Fruit fly (Drosophila melanogaster) whole organism, embryonic: ENCODE measurements around the gene CG6153.

Experiments used
- CG10462 ChIP-seq: fragments of 200-800 bp; sonication (Bioruptor generic); optimal IDR thresholded peaks from 2 replicates; lab custom pipeline; 2016; ENCODE audit warnings: missing biosample characterization, missing genetic modification characterization
- CG10654 ChIP-seq: fragments of 200-800 bp; sonication (Bioruptor generic); optimal IDR thresholded peaks from 2 replicates; lab custom pipeline; 2016; ENCODE audit warnings: missing biosample characterization, missing genetic modification characterization
- CG10979 ChIP-seq: fragments of 200-800 bp; sonication (Bioruptor generic); optimal IDR thresholded peaks from 2 replicates; lab custom pipeline; 2018; ENCODE audit warnings: missing biosample characterization, mild to moderate bottlenecking, missing genetic modification characterization, moderate library complexity
- CG12942 ChIP-seq: fragments of 200-800 bp; sonication (Bioruptor generic); optimal IDR thresholded peaks from 3 replicates; lab custom pipeline; 2016; ENCODE audit warnings: missing biosample characterization, missing genetic modification characterization
- CG14710 ChIP-seq: fragments of 200-800 bp; sonication (Bioruptor generic); optimal IDR thresholded peaks from 3 replicates; lab custom pipeline; 2019; ENCODE audit warnings: missing biosample characterization, mild to moderate bottlenecking, missing genetic modification characterization, moderate library complexity
- CG14860 ChIP-seq: fragments of 200-800 bp; sonication (Bioruptor generic); IDR thresholded peaks from 3 replicates; pipeline ENCODE4 v1.3.6; 2022; ENCODE audit warnings: missing biosample characterization, missing genetic modification characterization; ENCODE audit not compliant: partially characterized antibody
- CG16779 ChIP-seq: fragments of 200-800 bp; sonication (Bioruptor generic); IDR thresholded peaks from 2 replicates; pipeline ENCODE4 v1.3.6; 2022; ENCODE audit warnings: missing biosample characterization, missing genetic modification characterization
- CG17328 ChIP-seq: fragments of 200-800 bp; sonication (Bioruptor generic); IDR thresholded peaks from 2 replicates; pipeline ENCODE4 v1.3.6; 2022; ENCODE audit warnings: missing biosample characterization, missing genetic modification characterization
- CG1832 ChIP-seq: fragments of 200-800 bp; sonication (Bioruptor generic); optimal IDR thresholded peaks from 2 replicates; lab custom pipeline; 2017; ENCODE audit warnings: missing biosample characterization, mild to moderate bottlenecking, missing genetic modification characterization, inconsistent platforms
- CG2889 ChIP-seq: fragments of 200-800 bp; sonication (Bioruptor generic); IDR thresholded peaks from 3 replicates; pipeline ENCODE4 v1.3.6; 2022; ENCODE audit warnings: missing biosample characterization, missing genetic modification characterization
- CG3163 ChIP-seq: fragments of 200-800 bp; sonication (Bioruptor generic); optimal IDR thresholded peaks from 3 replicates; lab custom pipeline; 2016; ENCODE audit warnings: missing biosample characterization, missing genetic modification characterization
- CG3281 ChIP-seq: fragments of 200-800 bp; sonication (Bioruptor generic); optimal IDR thresholded peaks from 3 replicates; lab custom pipeline; 2017; ENCODE audit warnings: missing biosample characterization, mild to moderate bottlenecking, missing genetic modification characterization
- CG33213 ChIP-seq: fragments of 200-800 bp; sonication (Bioruptor generic); optimal IDR thresholded peaks from 3 replicates; lab custom pipeline; 2016; ENCODE audit warnings: missing biosample characterization, missing genetic modification characterization
- CG3407 ChIP-seq: fragments of 200-800 bp; sonication (Bioruptor generic); optimal IDR thresholded peaks from 2 replicates; lab custom pipeline; 2018; ENCODE audit warnings: missing biosample characterization, mild to moderate bottlenecking, missing genetic modification characterization
- CG34376 ChIP-seq: fragments of 200-800 bp; sonication (Bioruptor generic); optimal IDR thresholded peaks from 2 replicates; lab custom pipeline; 2018; ENCODE audit warnings: missing biosample characterization, mild to moderate bottlenecking, missing genetic modification characterization
- CG6272 ChIP-seq: fragments of 200-800 bp; sonication (Bioruptor generic); IDR thresholded peaks from 2 replicates; pipeline ENCODE4 v1.3.6; 2022; ENCODE audit warnings: missing biosample characterization, missing genetic modification characterization
- CG8359 ChIP-seq: fragments of 200-800 bp; sonication (Bioruptor generic); optimal IDR thresholded peaks from 2 replicates; lab custom pipeline; 2017; ENCODE audit warnings: missing biosample characterization, mild to moderate bottlenecking, missing genetic modification characterization, borderline replicate concordance
- CG9437 ChIP-seq: fragments of 200-800 bp; sonication (Bioruptor generic); optimal IDR thresholded peaks from 2 replicates; lab custom pipeline; 2018; ENCODE audit warnings: missing biosample characterization, mild to moderate bottlenecking, missing genetic modification characterization
- CTCF ChIP-seq: fragments of 200-800 bp; sonication (Bioruptor generic); optimal IDR thresholded peaks from 2 replicates; lab custom pipeline; 2017; ENCODE audit warnings: missing biosample characterization, mild to moderate bottlenecking, missing genetic modification characterization, moderate library complexity
- CrebB ChIP-seq: fragments of 200-800 bp; sonication (Bioruptor generic); optimal IDR thresholded peaks from 3 replicates; lab custom pipeline; 2018; ENCODE audit warnings: missing biosample characterization, mild to moderate bottlenecking, missing genetic modification characterization
- D ChIP-seq, 2 experiments: fragments of 200-800 bp in 1 of 2; fragments of >200 bp in 1 of 2; sonication (Bioruptor generic) in 1 of 2; optimal IDR thresholded peaks; 2 replicates in 1 of 2; 3 replicates in 1 of 2; lab custom pipeline; 2017; ENCODE audit warnings: mild to moderate bottlenecking in 1 of 2, missing biosample characterization in 1 of 2, missing genetic modification characterization in 1 of 2, missing genetic modification reagents in 1 of 2
- D19A ChIP-seq: fragments of 200-800 bp; optimal IDR thresholded peaks from 3 replicates; lab custom pipeline; 2019; ENCODE audit warnings: missing biosample characterization, mild to moderate bottlenecking, missing genetic modification characterization, moderate library complexity
- Dad ChIP-seq: fragments of 200-800 bp; sonication (Bioruptor generic); optimal IDR thresholded peaks from 3 replicates; lab custom pipeline; 2016; ENCODE audit warnings: missing biosample characterization, missing genetic modification characterization
- Dip2 ChIP-seq: fragments of 200-800 bp; sonication (Bioruptor generic); IDR thresholded peaks from 2 replicates; pipeline ENCODE4 v1.3.6; 2022; ENCODE audit warnings: missing biosample characterization, missing genetic modification characterization
- ERR ChIP-seq: fragments of 200-800 bp; sonication (Bioruptor generic); optimal IDR thresholded peaks from 2 replicates; lab custom pipeline; 2016; ENCODE audit warnings: missing biosample characterization, missing genetic modification characterization
- Fer1 ChIP-seq: fragments of 200-800 bp; sonication (Bioruptor generic); optimal IDR thresholded peaks from 2 replicates; lab custom pipeline; 2017; ENCODE audit warnings: missing biosample characterization, mild to moderate bottlenecking, missing genetic modification characterization
- HHEX ChIP-seq: fragments of 200-800 bp; sonication (Bioruptor generic); optimal IDR thresholded peaks from 3 replicates; lab custom pipeline; 2017; ENCODE audit warnings: missing biosample characterization, mild to moderate bottlenecking, missing genetic modification characterization, missing genetic modification reagents
- Hr39 ChIP-seq: fragments of >200 bp; optimal IDR thresholded peaks from 2 replicates; lab custom pipeline; 2017
- Lim3 ChIP-seq: fragments of 200-800 bp; sonication (Bioruptor generic); IDR thresholded peaks from 2 replicates; pipeline ENCODE4 v1.3.6; 2022; ENCODE audit warnings: missing biosample characterization, missing genetic modification characterization
- Lpt ChIP-seq: fragments of >200 bp; optimal IDR thresholded peaks from 2 replicates; lab custom pipeline; 2018; ENCODE audit warnings: missing biosample characterization, missing genetic modification characterization
- Oaz ChIP-seq: fragments of 200-800 bp; sonication (Bioruptor generic); IDR thresholded peaks from 2 replicates; pipeline ENCODE4 v1.3.6; 2022; ENCODE audit warnings: missing biosample characterization, missing genetic modification characterization
- Poxn ChIP-seq: fragments of 200-800 bp; sonication (Bioruptor generic); IDR thresholded peaks from 2 replicates; pipeline ENCODE4 v1.3.6; 2022; ENCODE audit warnings: missing biosample characterization, missing genetic modification characterization
- ara ChIP-seq: fragments of 200-800 bp; sonication (Bioruptor generic); IDR thresholded peaks from 2 replicates; pipeline ENCODE4 v1.3.6; 2022; ENCODE audit warnings: missing biosample characterization, missing genetic modification characterization
- ase ChIP-seq: fragments of 200-800 bp; sonication (Bioruptor generic); IDR thresholded peaks from 3 replicates; pipeline ENCODE4 v1.3.6; 2022; ENCODE audit warnings: missing biosample characterization, missing genetic modification characterization
- chif ChIP-seq, 2 experiments: fragments of 200-800 bp; sonication (Bioruptor generic); optimal IDR thresholded peaks; 3 replicates each; lab custom pipeline; 2016; ENCODE audit warnings: missing biosample characterization in 2 of 2, missing genetic modification characterization in 2 of 2
- dmrt11E ChIP-seq: fragments of 200-800 bp; sonication (Bioruptor generic); optimal IDR thresholded peaks from 3 replicates; lab custom pipeline; 2018; ENCODE audit warnings: missing biosample characterization, mild to moderate bottlenecking, missing genetic modification characterization, moderate library complexity
- emc ChIP-seq: fragments of 200-800 bp; sonication (Bioruptor generic); optimal IDR thresholded peaks from 2 replicates; lab custom pipeline; 2016; ENCODE audit warnings: missing biosample characterization, missing genetic modification characterization
- fd96Cb ChIP-seq: fragments of 200-800 bp; sonication (Bioruptor generic); optimal IDR thresholded peaks from 2 replicates; lab custom pipeline; 2018; ENCODE audit warnings: missing biosample characterization, mild to moderate bottlenecking, missing genetic modification characterization, moderate library complexity
- fu2 ChIP-seq: fragments of 200-800 bp; sonication (Bioruptor generic); optimal IDR thresholded peaks from 2 replicates; lab custom pipeline; 2016; ENCODE audit warnings: missing biosample characterization, missing genetic modification characterization
- gem ChIP-seq: fragments of 200-800 bp; sonication (Bioruptor generic); optimal IDR thresholded peaks from 2 replicates; lab custom pipeline; 2019; ENCODE audit warnings: missing biosample characterization, mild to moderate bottlenecking, missing genetic modification characterization, moderate library complexity
- gsb ChIP-seq: fragments of 200-800 bp; sonication (Bioruptor generic); IDR thresholded peaks from 2 replicates; pipeline ENCODE4 v1.3.6; 2022; ENCODE audit warnings: missing biosample characterization, missing genetic modification characterization
- klu ChIP-seq: fragments of 200-800 bp; sonication (Bioruptor generic); IDR thresholded peaks from 2 replicates; pipeline ENCODE4 v1.3.6; 2022; ENCODE audit warnings: missing biosample characterization, missing genetic modification characterization
- ranshi ChIP-seq: fragments of 200-800 bp; sonication (Bioruptor generic); IDR thresholded peaks from 2 replicates; pipeline ENCODE4 v1.3.6; 2022; ENCODE audit warnings: missing biosample characterization, missing genetic modification characterization
- row ChIP-seq: fragments of 200-800 bp; sonication (Bioruptor generic); IDR thresholded peaks from 3 replicates; pipeline ENCODE4 v1.3.6; 2022; ENCODE audit warnings: missing biosample characterization, missing genetic modification characterization
- salm ChIP-seq: fragments of 200-800 bp; sonication (Bioruptor generic); optimal IDR thresholded peaks from 2 replicates; lab custom pipeline; 2018; ENCODE audit warnings: missing biosample characterization, mild to moderate bottlenecking, missing genetic modification characterization
- tio ChIP-seq: fragments of 200-800 bp; sonication (Bioruptor generic); optimal IDR thresholded peaks from 2 replicates; lab custom pipeline; 2017; ENCODE audit warnings: missing biosample characterization, missing genetic modification characterization, inconsistent platforms
- trem ChIP-seq: fragments of 200-800 bp; optimal IDR thresholded peaks from 3 replicates; lab custom pipeline; 2019; ENCODE audit warnings: missing biosample characterization, mild to moderate bottlenecking, missing genetic modification characterization, moderate library complexity
- tup ChIP-seq: fragments of 200-800 bp; sonication (Bioruptor generic); optimal IDR thresholded peaks from 2 replicates; lab custom pipeline; 2016; ENCODE audit warnings: missing biosample characterization, mild to moderate bottlenecking, missing genetic modification characterization, moderate library complexity
- vfl ChIP-seq: fragments of 200-800 bp; sonication (Bioruptor generic); optimal IDR thresholded peaks from 2 replicates; lab custom pipeline; 2016; ENCODE audit warnings: missing biosample characterization, missing genetic modification characterization
- zf30C ChIP-seq: fragments of 200-800 bp; sonication (Bioruptor generic); optimal IDR thresholded peaks from 3 replicates; lab custom pipeline; 2018; ENCODE audit warnings: missing biosample characterization, mild to moderate bottlenecking, missing genetic modification characterization

Gene CG6153

DNA sequence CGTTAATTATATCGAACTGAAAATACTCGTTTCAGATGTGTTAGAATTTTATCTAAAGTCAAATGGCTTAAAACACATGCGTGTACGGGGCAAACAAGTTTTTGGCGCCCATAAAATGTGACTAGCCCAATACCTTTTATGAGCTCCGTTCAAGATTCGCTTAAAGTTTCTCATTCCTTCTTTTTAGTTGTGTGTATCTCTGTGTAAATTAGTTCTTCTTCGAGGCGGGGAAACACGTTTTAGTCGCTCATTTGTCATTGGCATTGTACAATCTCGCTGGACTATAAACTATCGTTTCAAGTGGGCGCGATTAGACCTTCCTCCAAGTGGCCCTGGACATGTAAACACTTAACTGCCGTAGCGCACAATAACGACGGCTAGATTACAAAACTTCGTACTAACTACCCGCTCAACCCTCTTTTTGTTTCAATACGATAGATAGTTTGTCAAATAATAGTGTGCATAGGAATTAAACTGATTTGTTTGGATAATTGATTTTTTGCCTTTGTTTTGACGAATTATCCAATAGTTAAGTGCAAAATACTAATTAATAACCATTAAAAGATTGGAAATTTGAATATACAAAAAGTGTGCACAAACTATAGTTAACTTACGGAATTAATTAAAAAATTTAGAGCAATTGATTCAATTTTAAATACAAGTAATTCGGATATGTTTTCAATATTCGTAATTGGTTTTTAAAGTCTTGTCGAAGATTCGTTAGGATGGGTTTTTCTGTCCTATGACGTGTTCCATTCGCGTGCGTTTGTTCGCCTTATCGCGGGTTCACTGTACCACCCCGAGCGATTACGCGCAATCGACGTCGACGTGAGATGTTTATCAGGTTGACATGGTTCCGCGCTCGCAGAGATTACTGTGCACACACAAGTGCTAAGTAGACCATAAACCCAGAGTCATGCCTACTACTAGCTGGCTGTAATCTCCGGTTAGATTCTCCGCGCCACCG is 27.9 kb downstream of the CG6153 start (continued):
- TF ChIP-seq ERR (GFP tag; lab: Kevin White, UChicago): no peak
- no peak for TF ChIP-seq CG6272 (GFP tag; lab: Robert Waterston, UW)
- no peak for TF ChIP-seq CG10462
- TF ChIP-seq CrebB (tag; lab: Kevin White, UChicago): no peak
- no peak for TF ChIP-seq CG14860 (GFP tag; lab: Robert Waterston, UW)
- TF ChIP-seq CG16779 (GFP tag; lab: Robert Waterston, UW): no peak
- no peak for TF ChIP-seq CG10654 (GFP tag; lab: Kevin White, UChicago)
- TF ChIP-seq tio: no peak
- no peak for TF ChIP-seq trem (tag; lab: Kevin White, UChicago)
- TF ChIP-seq Dip2: no peak
- no peak for TF ChIP-seq CG17328
- TF ChIP-seq CG3407 (GFP tag; lab: Kevin White, UChicago): no peak
- TF ChIP-seq CG10979: peak; percentile 50
- TF ChIP-seq CTCF (GFP tag; lab: Kevin White, UChicago): no peak
- peak; percentile 37 for TF ChIP-seq D19A (tag; lab: Kevin White, UChicago)
- TF ChIP-seq row (GFP tag; lab: Robert Waterston, UW): peak; percentile 79
- no peak for TF ChIP-seq tup (GFP tag; lab: Kevin White, UChicago)
- TF ChIP-seq vfl (GFP tag; lab: Kevin White, UChicago): peak; percentile 17
- TF ChIP-seq zf30C (GFP tag; lab: Kevin White, UChicago): no peak
- TF ChIP-seq Hr39: no peak
- peak; percentile 62 for TF ChIP-seq Fer1 (GFP tag; lab: Kevin White, UChicago)
- TF ChIP-seq emc (GFP tag; lab: Kevin White, UChicago): no peak
- TF ChIP-seq CG9437 (GFP tag; lab: Kevin White, UChicago): peak; percentile 13
- TF ChIP-seq CG3163: no peak
- no peak for TF ChIP-seq CG12942 (GFP tag; lab: Kevin White, UChicago)
- TF ChIP-seq HHEX (GFP tag; lab: Kevin White, UChicago): peak; percentile 8
- TF ChIP-seq CG8359 (GFP tag; lab: Kevin White, UChicago): no peak
- no peak for TF ChIP-seq salm
- no peak for TF ChIP-seq chif (GFP tag; optimal IDR thresholded peaks at IDR 0.05; lab: Kevin White, UChicago)
- TF ChIP-seq CG33213 (GFP tag; lab: Kevin White, UChicago): no peak
- TF ChIP-seq Lpt (GFP tag; lab: Kevin White, UChicago): no peak
- peak; percentile 60 for TF ChIP-seq ara (GFP tag; lab: Robert Waterston, UW)
- no peak for TF ChIP-seq D (optimal IDR thresholded peaks at IDR 0.05; lab: Kevin White, UChicago)
- TF ChIP-seq D (GFP tag; optimal IDR thresholded peaks at IDR 0.05; lab: Kevin White, UChicago): peak; percentile 16
- TF ChIP-seq klu (GFP tag; lab: Robert Waterston, UW): no peak
- TF ChIP-seq ranshi (GFP tag; lab: Robert Waterston, UW): peak; percentile 57
- TF ChIP-seq gem (tag; lab: Kevin White, UChicago): peak; percentile 58
- no peak for TF ChIP-seq CG2889 (GFP tag; lab: Robert Waterston, UW)
- peak; percentile 49; the same call in 1 of the 3 replicates for TF ChIP-seq ase
- 0 out of 2 replicates have a peak, but pooled peaks have one; percentile 6 for TF ChIP-seq Oaz
- no peak for TF ChIP-seq dmrt11E (tag; lab: Kevin White, UChicago)
- peak; percentile 70 for TF ChIP-seq CG3281
- peak; percentile 40 for TF ChIP-seq CG14710 (tag; lab: Kevin White, UChicago)
- no peak for TF ChIP-seq Dad (GFP tag; lab: Kevin White, UChicago)
- no peak for TF ChIP-seq CG1832 (GFP tag; lab: Kevin White, UChicago)
- TF ChIP-seq Poxn (GFP tag; lab: Robert Waterston, UW): no peak
- TF ChIP-seq fu2 (GFP tag; lab: Kevin White, UChicago): no peak
- peak; percentile 59 for TF ChIP-seq CG34376
- TF ChIP-seq gsb (GFP tag; lab: Robert Waterston, UW): 0 out of 2 replicates have a peak, but pooled peaks have one; percentile 9
- TF ChIP-seq fd96Cb (tag; lab: Kevin White, UChicago): no peak
- no peak for TF ChIP-seq Lim3
